Fruit fly (Drosophila melanogaster) Kc167 (cell line): ENCODE data around the gene Fancl.

Source experiments
- Myc ChIP-seq: fragments of >200 bp; optimal IDR thresholded peaks from 2 replicates; lab custom pipeline; 2017; ENCODE audit warnings: missing external identifiers
- h ChIP-seq: fragments of >200 bp; optimal IDR thresholded peaks from 3 replicates; lab custom pipeline; 2018; ENCODE audit warnings: missing external identifiers
- psq ChIP-seq: fragments of >200 bp; optimal IDR thresholded peaks from 2 replicates; lab custom pipeline; 2017; ENCODE audit warnings: missing external identifiers
- ttk ChIP-seq: sonication (Bioruptor generic); optimal IDR thresholded peaks from 2 replicates; lab custom pipeline; 2017; ENCODE audit warnings: missing external identifiers

- TF ChIP-seq ttk (no peak), Myc (lab: Kevin White, UChicago) (no peak), psq (lab: Kevin White, UChicago) (no peak), h (lab: Kevin White, UChicago) (no peak)
Observed at dm6 chr3R:10070195-10070594, 17.5 kb upstream of the Fancl start.
